Fruit fly (Drosophila melanogaster) whole organism, embryonic: ENCODE measurements around the gene pug.

Experiments used
- CG7963 ChIP-seq: fragments of 200-800 bp; sonication (Bioruptor generic); IDR thresholded peaks from 3 replicates; pipeline ENCODE4 v1.3.6; 2022; ENCODE audit warnings: missing biosample characterization, missing genetic modification characterization; ENCODE audit not compliant: partially characterized antibody
- HLH4C ChIP-seq: fragments of 200-800 bp; sonication (Bioruptor generic); IDR thresholded peaks from 3 replicates; pipeline ENCODE4 v1.3.6; 2022; ENCODE audit warnings: missing biosample characterization, missing genetic modification characterization; ENCODE audit not compliant: partially characterized antibody
- gt ChIP-seq: fragments of 200-800 bp; sonication (Bioruptor generic); IDR thresholded peaks from 2 replicates; pipeline ENCODE4 v1.3.6; 2022; ENCODE audit warnings: missing biosample characterization, missing genetic modification characterization
- knrl ChIP-seq: fragments of 200-800 bp; sonication (Bioruptor generic); IDR thresholded peaks from 3 replicates; pipeline ENCODE4 v1.3.6; 2022; ENCODE audit warnings: missing biosample characterization, missing genetic modification characterization; ENCODE audit not compliant: partially characterized antibody
- tio ChIP-seq: fragments of 200-800 bp; sonication (Bioruptor generic); optimal IDR thresholded peaks from 2 replicates; lab custom pipeline; 2017; ENCODE audit warnings: missing biosample characterization, missing genetic modification characterization, inconsistent platforms
- usp ChIP-seq: fragments of >200 bp; optimal IDR thresholded peaks from 2 replicates; lab custom pipeline; 2017; ENCODE audit warnings: missing biosample characterization, missing genetic modification characterization

- TF ChIP-seq CG7963 (GFP tag; lab: Robert Waterston, UW) (peak; percentile 80), HLH4C (GFP tag; lab: Robert Waterston, UW) (peak; percentile 64), tio (GFP tag; lab: Kevin White, UChicago) (no peak), usp (GFP tag; lab: Kevin White, UChicago) (no peak), gt (no peak), knrl (peak; percentile 79)
Measured at dm6 chr3R:10708169-10708568, 11.8 kb downstream of the pug start, which contains the start of gene CG31278.
